Worm (Caenorhabditis elegans) whole organism, early embryonic: Measurements from ENCODE around the gene fubl-1.

Source experiments
- aly-1 ChIP-seq: sonication (generic microtip); optimal IDR thresholded peaks from 2 replicates; lab custom pipeline; 2016; ENCODE audit warnings: missing genetic modification characterization, missing compliant biosample characterization
- ama-1 ChIP-seq: fragments of 150-350 bp; optimal IDR thresholded peaks from 2 replicates; lab custom pipeline; 2014
- ets-7 ChIP-seq: sonication (generic microtip); optimal IDR thresholded peaks from 2 replicates; lab custom pipeline; 2016; ENCODE audit warnings: missing genotype, missing genetic modification characterization, missing compliant biosample characterization
- flt-1 ChIP-seq: fragments of 200-800 bp; sonication (Bioruptor generic); IDR thresholded peaks from 2 replicates; pipeline ENCODE4 v1.3.6; 2022; ENCODE audit warnings: missing genetic modification characterization, missing compliant biosample characterization
- hmbx-1 ChIP-seq: sonication (generic microtip); optimal IDR thresholded peaks from 2 replicates; lab custom pipeline; 2016; ENCODE audit warnings: mild to moderate bottlenecking, missing genetic modification characterization, missing compliant biosample characterization
- hmg-4 ChIP-seq: fragments of 200-800 bp; sonication (Bioruptor generic); optimal IDR thresholded peaks from 2 replicates; lab custom pipeline; 2018; ENCODE audit warnings: mild to moderate bottlenecking, missing genetic modification characterization, missing compliant biosample characterization
- pes-1 ChIP-seq: fragments of 200-800 bp; sonication (Bioruptor generic); IDR thresholded peaks from 2 replicates; pipeline ENCODE4 v1.3.6; 2022; ENCODE audit warnings: missing genetic modification reagents, missing genetic modification characterization, missing compliant biosample characterization
- sea-1 ChIP-seq: fragments of 200-800 bp; sonication (Bioruptor generic); conservative IDR thresholded peaks from 2 replicates; pipeline ENCODE4 v1.3.6; 2022; ENCODE audit warnings: missing genetic modification characterization, missing compliant biosample characterization
- tbx-11 ChIP-seq: fragments of 200-800 bp; sonication (Bioruptor generic); IDR thresholded peaks from 2 replicates; pipeline ENCODE4 v1.3.6; 2022; ENCODE audit warnings: missing genetic modification characterization, missing compliant biosample characterization
- tbx-37 ChIP-seq: fragments of 200-800 bp; sonication (Bioruptor generic); conservative IDR thresholded peaks from 2 replicates; pipeline ENCODE4 v1.3.6; 2022; ENCODE audit warnings: missing genetic modification reagents, missing genetic modification characterization, missing compliant biosample characterization

ce11 chrV:10246443-10246885, 7.8 kb upstream of the fubl-1 start:
- TF ChIP-seq tbx-37 (GFP tag; lab: Robert Waterston, UW) (no peak), pes-1 (GFP tag; lab: Robert Waterston, UW) (no peak), flt-1 (GFP tag; lab: Robert Waterston, UW) (no peak), hmbx-1 (tag; lab: Kevin White, UChicago) (no peak), ets-7 (tag; lab: Kevin White, UChicago) (no peak), hmg-4 (no peak), ama-1 (lab: Kevin White, UChicago) (no peak), aly-1 (tag; lab: Kevin White, UChicago) (no peak), sea-1 (GFP tag; lab: Robert Waterston, UW) (no peak), tbx-11 (no peak)
